Fruit fly (Drosophila melanogaster) whole organism, embryonic: Measurements from ENCODE around the gene chb.

Source experiments
- Asciz ChIP-seq: fragments of 200-800 bp; sonication (Bioruptor generic); optimal IDR thresholded peaks from 2 replicates; lab custom pipeline; 2017; ENCODE audit warnings: missing biosample characterization, mild to moderate bottlenecking, missing genetic modification characterization, missing genetic modification reagents
- Atf6 ChIP-seq: fragments of 200-800 bp; sonication (Bioruptor generic); IDR thresholded peaks from 2 replicates; pipeline ENCODE4 v1.3.6; 2022; ENCODE audit warnings: missing biosample characterization, missing genetic modification characterization
- CG10209 ChIP-seq: fragments of 200-800 bp; sonication (Bioruptor generic); optimal IDR thresholded peaks from 3 replicates; lab custom pipeline; 2017; ENCODE audit warnings: missing biosample characterization, mild to moderate bottlenecking, missing genetic modification characterization, missing genetic modification reagents
- CG11093 ChIP-seq: fragments of 200-800 bp; sonication (Bioruptor generic); IDR thresholded peaks from 3 replicates; pipeline ENCODE4 v1.3.6; 2022; ENCODE audit warnings: missing biosample characterization, missing genetic modification characterization
- CG12071 ChIP-seq: fragments of 200-800 bp; sonication (Bioruptor generic); optimal IDR thresholded peaks from 3 replicates; lab custom pipeline; 2018; ENCODE audit warnings: missing biosample characterization, mild to moderate bottlenecking, missing genetic modification characterization
- CG12391 ChIP-seq: fragments of 200-800 bp; sonication (Bioruptor generic); optimal IDR thresholded peaks from 3 replicates; lab custom pipeline; 2018; ENCODE audit warnings: missing biosample characterization, mild to moderate bottlenecking, missing genetic modification characterization, moderate library complexity
- CG12942 ChIP-seq: fragments of 200-800 bp; sonication (Bioruptor generic); optimal IDR thresholded peaks from 3 replicates; lab custom pipeline; 2016; ENCODE audit warnings: missing biosample characterization, missing genetic modification characterization
- CG31224 ChIP-seq: fragments of 200-800 bp; sonication (Bioruptor generic); IDR thresholded peaks from 2 replicates; pipeline ENCODE4 v1.3.6; 2022; ENCODE audit warnings: missing biosample characterization, missing genetic modification characterization
- CG3281 ChIP-seq: fragments of 200-800 bp; sonication (Bioruptor generic); optimal IDR thresholded peaks from 3 replicates; lab custom pipeline; 2017; ENCODE audit warnings: missing biosample characterization, mild to moderate bottlenecking, missing genetic modification characterization
- CG34376 ChIP-seq: fragments of 200-800 bp; sonication (Bioruptor generic); optimal IDR thresholded peaks from 2 replicates; lab custom pipeline; 2018; ENCODE audit warnings: missing biosample characterization, mild to moderate bottlenecking, missing genetic modification characterization
- CG3726 ChIP-seq: fragments of 200-800 bp; sonication (Bioruptor generic); IDR thresholded peaks from 3 replicates; pipeline ENCODE4, ENCODE4 v1.3.6; 2022; ENCODE audit warnings: missing biosample characterization, missing genetic modification characterization
- CG3847 ChIP-seq: fragments of 200-800 bp; sonication (Bioruptor generic); IDR thresholded peaks from 2 replicates; pipeline ENCODE4 v1.3.6; 2022; ENCODE audit warnings: missing biosample characterization, missing genetic modification characterization
- CG4282 ChIP-seq: fragments of 200-800 bp; sonication (Bioruptor generic); optimal IDR thresholded peaks from 2 replicates; lab custom pipeline; 2016; ENCODE audit warnings: missing biosample characterization, missing genetic modification characterization
- CG4328 ChIP-seq: fragments of 200-800 bp; sonication (Bioruptor generic); optimal IDR thresholded peaks from 3 replicates; lab custom pipeline; 2017; ENCODE audit warnings: missing biosample characterization, missing genetic modification reagents, missing genetic modification characterization
- CG4424 ChIP-seq: fragments of 200-800 bp; sonication (Bioruptor generic); optimal IDR thresholded peaks from 3 replicates; lab custom pipeline; 2016; ENCODE audit warnings: missing biosample characterization, missing genetic modification characterization
- CG6854 ChIP-seq: fragments of 200-800 bp; sonication (Bioruptor generic); optimal IDR thresholded peaks from 3 replicates; lab custom pipeline; 2017; ENCODE audit warnings: missing biosample characterization, mild to moderate bottlenecking, missing genetic modification characterization
- CG7271 ChIP-seq: fragments of 200-800 bp; sonication (Bioruptor generic); optimal IDR thresholded peaks from 2 replicates; lab custom pipeline; 2018; ENCODE audit warnings: missing biosample characterization, mild to moderate bottlenecking, missing genetic modification characterization, moderate library complexity
- CG8924 ChIP-seq: fragments of 200-800 bp; optimal IDR thresholded peaks from 3 replicates; lab custom pipeline; 2019; ENCODE audit warnings: missing biosample characterization, mild to moderate bottlenecking, missing genetic modification characterization, moderate library complexity
- Elba2 ChIP-seq: fragments of 200-800 bp; sonication (Bioruptor generic); optimal IDR thresholded peaks from 3 replicates; lab custom pipeline; 2016; ENCODE audit warnings: missing biosample characterization, missing genetic modification characterization
- Fer1 ChIP-seq: fragments of 200-800 bp; sonication (Bioruptor generic); optimal IDR thresholded peaks from 2 replicates; lab custom pipeline; 2017; ENCODE audit warnings: missing biosample characterization, mild to moderate bottlenecking, missing genetic modification characterization
- Fer2 ChIP-seq: fragments of 200-800 bp; sonication (Bioruptor generic); optimal IDR thresholded peaks from 2 replicates; lab custom pipeline; 2018; ENCODE audit warnings: missing biosample characterization, mild to moderate bottlenecking, missing genetic modification characterization, moderate library complexity
- H2.0 ChIP-seq: fragments of 200-800 bp; sonication (Bioruptor generic); IDR thresholded peaks from 2 replicates; pipeline ENCODE4 v1.3.6; 2022; ENCODE audit warnings: missing biosample characterization, missing genetic modification characterization
- Hand ChIP-seq: fragments of 200-800 bp; sonication (Bioruptor generic); optimal IDR thresholded peaks from 2 replicates; lab custom pipeline; 2017; ENCODE audit warnings: mild to moderate bottlenecking, missing biosample characterization, missing genetic modification reagents, missing genetic modification characterization
- HmgZ ChIP-seq: fragments of 200-800 bp; sonication (Bioruptor generic); optimal IDR thresholded peaks from 2 replicates; lab custom pipeline; 2018; ENCODE audit warnings: missing biosample characterization, mild to moderate bottlenecking, missing genetic modification characterization
- Hmr ChIP-seq: fragments of 200-800 bp; sonication (Bioruptor generic); optimal IDR thresholded peaks from 3 replicates; lab custom pipeline; 2017; ENCODE audit warnings: mild to moderate bottlenecking, missing biosample characterization, missing genetic modification reagents, missing genetic modification characterization
- Sin3A ChIP-seq: fragments of >200 bp; optimal IDR thresholded peaks from 2 replicates; lab custom pipeline; 2018
- ara ChIP-seq: fragments of 200-800 bp; sonication (Bioruptor generic); IDR thresholded peaks from 2 replicates; pipeline ENCODE4 v1.3.6; 2022; ENCODE audit warnings: missing biosample characterization, missing genetic modification characterization
- az2 ChIP-seq: fragments of 200-800 bp; sonication (Bioruptor generic); optimal IDR thresholded peaks from 3 replicates; lab custom pipeline; 2016; ENCODE audit warnings: missing biosample characterization, missing genetic modification characterization
- bsh ChIP-seq, 2 experiments: fragments of 200-800 bp; sonication (Bioruptor generic); optimal IDR thresholded peaks; 2 replicates each; lab custom pipeline; 2017 to 2018; ENCODE audit warnings: mild to moderate bottlenecking in 2 of 2, missing biosample characterization in 2 of 2, missing genetic modification characterization in 2 of 2, moderate library complexity in 1 of 2
- chn ChIP-seq: fragments of 200-800 bp; sonication (Bioruptor generic); optimal IDR thresholded peaks from 2 replicates; lab custom pipeline; 2016; ENCODE audit warnings: missing biosample characterization, missing genetic modification characterization
- dmrt99B ChIP-seq: fragments of 200-800 bp; sonication (Bioruptor generic); optimal IDR thresholded peaks from 2 replicates; lab custom pipeline; 2018; ENCODE audit warnings: missing biosample characterization, mild to moderate bottlenecking, missing genetic modification characterization, moderate library complexity
- esg ChIP-seq: fragments of 200-800 bp; sonication (Bioruptor generic); conservative IDR thresholded peaks from 2 replicates; pipeline ENCODE4 v1.3.6; 2022; ENCODE audit warnings: missing biosample characterization, missing genetic modification characterization
- ewg ChIP-seq: fragments of 200-800 bp; sonication (Bioruptor generic); optimal IDR thresholded peaks from 3 replicates; lab custom pipeline; 2017; ENCODE audit warnings: mild to moderate bottlenecking, missing biosample characterization, missing genetic modification reagents, missing genetic modification characterization
- exex ChIP-seq: fragments of 200-800 bp; sonication (Bioruptor generic); optimal IDR thresholded peaks from 4 replicates; lab custom pipeline; 2018; ENCODE audit warnings: missing biosample characterization, mild to moderate bottlenecking, missing genetic modification characterization, moderate library complexity
- fd3F ChIP-seq: fragments of 200-800 bp; sonication (Bioruptor generic); optimal IDR thresholded peaks from 2 replicates; lab custom pipeline; 2018; ENCODE audit warnings: missing biosample characterization, mild to moderate bottlenecking, missing genetic modification characterization, moderate library complexity
- fd96Cb ChIP-seq: fragments of 200-800 bp; sonication (Bioruptor generic); optimal IDR thresholded peaks from 2 replicates; lab custom pipeline; 2018; ENCODE audit warnings: missing biosample characterization, mild to moderate bottlenecking, missing genetic modification characterization, moderate library complexity
- ftz-f1 ChIP-seq: fragments of 200-800 bp; sonication (Bioruptor generic); optimal IDR thresholded peaks from 2 replicates; lab custom pipeline; 2016; ENCODE audit warnings: missing biosample characterization, missing genetic modification characterization
- gce ChIP-seq: fragments of 200-800 bp; sonication (Bioruptor generic); IDR thresholded peaks from 3 replicates; pipeline ENCODE4 v1.3.6; 2022; ENCODE audit warnings: missing biosample characterization, missing genetic modification characterization
- inv ChIP-seq: fragments of 200-800 bp; sonication (Bioruptor generic); IDR thresholded peaks from 2 replicates; pipeline ENCODE4 v1.3.6; 2022; ENCODE audit warnings: missing biosample characterization, missing genetic modification characterization; ENCODE audit not compliant: partially characterized antibody
- jigr1 ChIP-seq: fragments of 200-800 bp; sonication (Bioruptor generic); IDR thresholded peaks from 3 replicates; pipeline ENCODE4 v1.3.6; 2022; ENCODE audit warnings: missing biosample characterization, missing genetic modification characterization
- lab ChIP-seq: fragments of 200-800 bp; sonication (Bioruptor generic); optimal IDR thresholded peaks from 3 replicates; lab custom pipeline; 2017; ENCODE audit warnings: missing biosample characterization, missing genetic modification characterization, mild to moderate bottlenecking, moderate library complexity, missing genetic modification reagents
- maf-S ChIP-seq: fragments of 200-800 bp; sonication (Bioruptor generic); optimal IDR thresholded peaks from 2 replicates; lab custom pipeline; 2016; ENCODE audit warnings: missing biosample characterization, missing genetic modification characterization
- mirr ChIP-seq: fragments of 200-800 bp; sonication (Bioruptor generic); optimal IDR thresholded peaks from 3 replicates; lab custom pipeline; 2018; ENCODE audit warnings: missing biosample characterization, mild to moderate bottlenecking, missing genetic modification characterization
- prd ChIP-seq, 3 experiments: fragments of >200 bp in 2 of 3; fragments of 200-800 bp in 1 of 3; sonication (Bioruptor generic) in 1 of 3; optimal IDR thresholded peaks in 2 of 3; IDR thresholded peaks in 1 of 3; 2 replicates in 2 of 3; 3 replicates in 1 of 3; pipeline versions ENCODE4 v1.3.6 to Lab custom; 2017 to 2022; ENCODE audit warnings: missing biosample characterization in 1 of 3, missing genetic modification characterization in 1 of 3
- pum ChIP-seq: fragments of 200-800 bp; sonication (Bioruptor generic); optimal IDR thresholded peaks from 2 replicates; lab custom pipeline; 2016; ENCODE audit warnings: missing biosample characterization, missing genetic modification characterization
- rib ChIP-seq: fragments of 200-800 bp; sonication (Bioruptor generic); IDR thresholded peaks from 2 replicates; pipeline ENCODE4 v1.3.6; 2022; ENCODE audit warnings: missing biosample characterization, missing genetic modification characterization
- tup ChIP-seq: fragments of 200-800 bp; sonication (Bioruptor generic); optimal IDR thresholded peaks from 2 replicates; lab custom pipeline; 2016; ENCODE audit warnings: missing biosample characterization, mild to moderate bottlenecking, missing genetic modification characterization, moderate library complexity
- zen ChIP-seq: fragments of 200-800 bp; sonication (Bioruptor generic); optimal IDR thresholded peaks from 3 replicates; lab custom pipeline; 2018; ENCODE audit warnings: missing biosample characterization, mild to moderate bottlenecking, missing genetic modification characterization, moderate library complexity

chb gene

DNA sequence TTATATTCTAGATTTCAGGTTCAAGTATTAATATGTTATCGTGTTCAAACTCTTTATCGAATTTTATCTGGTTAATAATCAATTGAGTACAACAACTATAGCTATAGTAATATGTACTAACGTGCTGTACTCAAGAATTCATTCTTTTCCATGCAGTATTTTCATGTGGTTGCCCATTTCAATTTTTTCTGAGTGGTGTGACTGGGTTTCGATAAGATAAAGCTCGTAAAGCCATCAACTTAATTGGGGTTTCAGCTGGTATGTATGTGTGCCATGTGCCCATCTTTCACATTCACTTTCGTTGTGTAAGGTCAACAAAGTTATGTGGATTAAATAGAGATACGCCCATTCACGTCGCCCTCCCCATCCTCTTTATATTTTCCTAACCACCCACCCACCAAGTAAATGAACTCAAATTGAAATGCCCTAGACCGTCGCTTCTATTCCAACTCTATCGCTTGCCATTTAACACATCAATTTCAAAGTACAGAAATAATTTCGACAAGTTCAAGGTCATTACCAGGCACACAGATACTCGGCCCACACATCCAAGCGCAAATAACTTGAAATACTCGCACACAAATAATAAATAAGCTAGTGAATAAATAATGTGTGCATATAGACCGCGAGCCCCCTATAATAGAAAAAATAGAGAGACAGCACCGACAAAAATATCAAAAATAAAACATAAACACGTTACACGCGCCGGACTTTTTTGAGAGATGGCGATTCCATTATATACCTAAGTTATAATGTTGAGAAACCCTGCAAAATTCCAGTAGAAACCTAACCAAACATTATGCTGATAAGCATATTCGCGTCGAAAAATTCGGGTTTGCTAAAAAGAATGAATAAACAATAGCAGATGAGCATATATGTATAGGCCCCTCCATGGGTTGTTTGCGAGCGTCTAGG lies 32.2 kb downstream of the chb start (continued):
- TF ChIP-seq fd3F (GFP tag; lab: Kevin White, UChicago) (peak; percentile 5), exex (peak; percentile 78), CG12071 (GFP tag; lab: Kevin White, UChicago) (peak; percentile 4), CG12942 (GFP tag; lab: Kevin White, UChicago) (no peak), jigr1 (GFP tag; lab: Robert Waterston, UW) (no peak), Atf6 (GFP tag; lab: Robert Waterston, UW) (no peak), prd (optimal IDR thresholded peaks at IDR 0.05; lab: Kevin White, UChicago) (no peak), prd (GFP tag; IDR thresholded peaks at IDR 0.05; lab: Robert Waterston, UW) (no peak), fd96Cb (no peak), rib (GFP tag; lab: Robert Waterston, UW) (peak; percentile 78; the same call in 1 of the 2 replicates), Hmr (GFP tag; lab: Kevin White, UChicago) (peak; percentile 61), chn (GFP tag; lab: Kevin White, UChicago) (no peak), CG11093 (GFP tag; lab: Robert Waterston, UW) (no peak), tup (no peak), inv (GFP tag; lab: Robert Waterston, UW) (no peak), HmgZ (tag; lab: Kevin White, UChicago) (no peak), Fer1 (peak; percentile 51), dmrt99B (tag; lab: Kevin White, UChicago) (no peak), H2.0 (GFP tag; lab: Robert Waterston, UW) (no peak), Hand (GFP tag; lab: Kevin White, UChicago) (no peak), CG4424 (GFP tag; lab: Kevin White, UChicago) (no peak), ewg (GFP tag; lab: Kevin White, UChicago) (no peak), gce (GFP tag; lab: Robert Waterston, UW) (peak; percentile 9; the same call in 1 of the 3 replicates), Sin3A (lab: Kevin White, UChicago) (no peak), ara (GFP tag; lab: Robert Waterston, UW) (no peak), esg (no peak), CG3726 (GFP tag; lab: Robert Waterston, UW) (no peak), CG8924 (tag; lab: Kevin White, UChicago) (no peak), CG31224 (GFP tag; lab: Robert Waterston, UW) (peak; percentile 55), CG7271 (tag; lab: Kevin White, UChicago) (no peak), CG4282 (GFP tag; lab: Kevin White, UChicago) (no peak), Fer2 (tag; lab: Kevin White, UChicago) (peak; percentile 17), CG3281 (GFP tag; lab: Kevin White, UChicago) (no peak), CG12391 (tag; lab: Kevin White, UChicago) (peak; percentile 11), zen (tag; lab: Kevin White, UChicago) (no peak), lab (GFP tag; lab: Kevin White, UChicago) (peak; percentile 48), pum (no peak), az2 (no peak), ftz-f1 (GFP tag; lab: Kevin White, UChicago) (peak; percentile 72), CG3847 (GFP tag; lab: Robert Waterston, UW) (no peak), CG4328 (peak; percentile 26), CG6854 (GFP tag; lab: Kevin White, UChicago) (no peak), CG10209 (peak; percentile 37), Elba2 (no peak), maf-S (GFP tag; lab: Kevin White, UChicago) (no peak), bsh (GFP tag; optimal IDR thresholded peaks at IDR 0.05; lab: Kevin White, UChicago) (no peak), mirr (GFP tag; lab: Kevin White, UChicago) (peak; percentile 39), CG34376 (GFP tag; lab: Kevin White, UChicago) (peak; percentile 77), Asciz (GFP tag; lab: Kevin White, UChicago) (peak; percentile 34)
